Worm (Caenorhabditis elegans) whole organism, L1 larva: ENCODE measurements around the gene med-2.

Experiments used
- C34B4.2 ChIP-seq: sonication (generic microtip); optimal IDR thresholded peaks from 2 replicates; lab custom pipeline; 2017; ENCODE audit warnings: mild to moderate bottlenecking, missing genetic modification characterization, missing compliant biosample characterization
- F16B12.6 ChIP-seq: fragments of 150-350 bp; optimal IDR thresholded peaks from 2 replicates; lab custom pipeline; 2014; ENCODE audit warnings: missing biosample characterization, missing genetic modification characterization
- blmp-1 ChIP-seq: fragments of 150-350 bp; optimal IDR thresholded peaks from 2 replicates; lab custom pipeline; 2014; ENCODE audit warnings: missing biosample characterization, missing genetic modification characterization
- ceh-63 ChIP-seq: fragments of 200-800 bp; sonication (Bioruptor generic); optimal IDR thresholded peaks from 2 replicates; lab custom pipeline; 2018; ENCODE audit warnings: mild to moderate bottlenecking, missing genetic modification characterization, missing compliant biosample characterization
- ceh-82 ChIP-seq, 3 experiments: fragments of 150-350 bp in 1 of 3; sonication (generic microtip) in 2 of 3; optimal IDR thresholded peaks; 2 replicates each; lab custom pipeline; 2014 to 2017; ENCODE audit warnings: missing biosample characterization in 3 of 3, missing genetic modification characterization in 3 of 3
- ceh-90 ChIP-seq: sonication (generic microtip); optimal IDR thresholded peaks from 2 replicates; lab custom pipeline; 2016; ENCODE audit warnings: missing genetic modification characterization, missing compliant biosample characterization
- dpl-1 ChIP-seq, 3 experiments: fragments of 150-350 bp in 2 of 3; sonication (generic microtip) in 1 of 3; optimal IDR thresholded peaks; 2 replicates each; lab custom pipeline; 2014 to 2017; ENCODE audit warnings: missing biosample characterization in 3 of 3, missing genetic modification characterization in 3 of 3, missing genetic modification reagents in 3 of 3
- dsc-1 ChIP-seq: sonication (generic microtip); optimal IDR thresholded peaks from 2 replicates; lab custom pipeline; 2016; ENCODE audit warnings: mild to moderate bottlenecking, missing genetic modification characterization, missing compliant biosample characterization
- efl-1 ChIP-seq, 4 experiments: fragments of 150-350 bp; optimal IDR thresholded peaks in 3 of 4; peaks in 1 of 4; 1 replicate in 1 of 4; 2 replicates in 3 of 4; lab custom pipeline; 2014; ENCODE audit warnings: missing biosample characterization in 2 of 4, missing genetic modification characterization in 2 of 4, missing genetic modification reagents in 2 of 4
- egl-27 ChIP-seq, 2 experiments: fragments of 150-350 bp in 1 of 2; sonication (generic microtip); optimal IDR thresholded peaks; 3 replicates each; lab custom pipeline; 2017 to 2018; ENCODE audit warnings: missing biosample characterization in 2 of 2, missing genetic modification characterization in 2 of 2, missing genetic modification reagents in 2 of 2
- elt-2 ChIP-seq: sonication (generic microtip); optimal IDR thresholded peaks from 2 replicates; lab custom pipeline; 2016; ENCODE audit warnings: missing genetic modification characterization, mild to moderate bottlenecking, inconsistent platforms, missing compliant biosample characterization, missing genetic modification reagents
- fkh-4 ChIP-seq: sonication (generic microtip); optimal IDR thresholded peaks from 2 replicates; lab custom pipeline; 2016; ENCODE audit warnings: missing compliant biosample characterization, missing genetic modification characterization, borderline replicate concordance
- fkh-8 ChIP-seq: sonication (generic microtip); optimal IDR thresholded peaks from 2 replicates; lab custom pipeline; 2016; ENCODE audit warnings: mild to moderate bottlenecking, missing genetic modification characterization, missing compliant biosample characterization
- fos-1 ChIP-seq: fragments of 150-350 bp; optimal IDR thresholded peaks from 2 replicates; lab custom pipeline; 2014; ENCODE audit warnings: missing biosample characterization, missing genetic modification characterization
- hlh-17 ChIP-seq: fragments of 200-800 bp; sonication (Bioruptor generic); optimal IDR thresholded peaks from 2 replicates; lab custom pipeline; 2018; ENCODE audit warnings: missing genetic modification characterization, mild to moderate bottlenecking, missing compliant biosample characterization, moderate library complexity, borderline replicate concordance
- hlh-4 ChIP-seq: sonication (generic microtip); optimal IDR thresholded peaks from 2 replicates; lab custom pipeline; 2016; ENCODE audit warnings: mild to moderate bottlenecking, missing genetic modification characterization, missing compliant biosample characterization
- irx-1 ChIP-seq: sonication (generic microtip); optimal IDR thresholded peaks from 2 replicates; lab custom pipeline; 2016; ENCODE audit warnings: missing genetic modification characterization, missing compliant biosample characterization
- jun-1 ChIP-seq: fragments of 150-350 bp; optimal IDR thresholded peaks from 2 replicates; lab custom pipeline; 2014; ENCODE audit warnings: missing biosample characterization, missing genetic modification reagents, missing genetic modification characterization
- lin-13 ChIP-seq: fragments of 150-350 bp; optimal IDR thresholded peaks from 2 replicates; lab custom pipeline; 2014; ENCODE audit warnings: missing biosample characterization, missing genetic modification reagents, missing genetic modification characterization
- lin-15B ChIP-seq: fragments of 150-350 bp; sonication (generic microtip); optimal IDR thresholded peaks from 3 replicates; lab custom pipeline; 2014; ENCODE audit warnings: missing biosample characterization, missing genetic modification characterization
- lin-35 ChIP-seq, 2 experiments: fragments of 150-350 bp; optimal IDR thresholded peaks; 2 replicates each; lab custom pipeline; 2014; ENCODE audit warnings: missing biosample characterization in 2 of 2, missing genetic modification characterization in 2 of 2, missing genetic modification reagents in 2 of 2
- mab-9 ChIP-seq: fragments of 200-800 bp; sonication (Bioruptor generic); IDR thresholded peaks from 2 replicates; pipeline ENCODE4 v1.3.6; 2022; ENCODE audit warnings: missing genetic modification reagents, missing genetic modification characterization, missing compliant biosample characterization
- mdl-1 ChIP-seq, 2 experiments: fragments of 150-350 bp; optimal IDR thresholded peaks; 2 replicates each; lab custom pipeline; 2014 to 2017; ENCODE audit warnings: missing biosample characterization in 2 of 2, missing genetic modification characterization in 2 of 2, inconsistent platforms in 1 of 2
- mep-1 ChIP-seq: fragments of 150-350 bp; optimal IDR thresholded peaks from 2 replicates; lab custom pipeline; 2014; ENCODE audit warnings: missing biosample characterization, missing genetic modification characterization
- nhr-12 ChIP-seq: sonication (generic microtip); optimal IDR thresholded peaks from 2 replicates; lab custom pipeline; 2017; ENCODE audit warnings: missing biosample characterization, missing genetic modification characterization
- nhr-19 ChIP-seq: fragments of 200-800 bp; sonication (Bioruptor generic); conservative IDR thresholded peaks from 2 replicates; pipeline ENCODE4 v1.3.6; 2022; ENCODE audit warnings: missing genetic modification characterization, missing compliant biosample characterization
- nhr-237 ChIP-seq: fragments of 150-350 bp; optimal IDR thresholded peaks from 2 replicates; lab custom pipeline; 2014; ENCODE audit warnings: missing biosample characterization, missing genetic modification characterization
- nhr-76 ChIP-seq: sonication (generic microtip); optimal IDR thresholded peaks from 2 replicates; lab custom pipeline; 2017; ENCODE audit warnings: missing biosample characterization, missing genetic modification characterization
- nhr-84 ChIP-seq: sonication (generic microtip); optimal IDR thresholded peaks from 2 replicates; lab custom pipeline; 2017; ENCODE audit warnings: missing biosample characterization, missing genetic modification characterization
- nhr-85 ChIP-seq: sonication (generic microtip); peaks from one replicate; lab custom pipeline; 2016; ENCODE audit warnings: missing genetic modification characterization, inconsistent platforms, missing compliant biosample characterization
- pag-3 ChIP-seq: sonication (generic microtip); optimal IDR thresholded peaks from 2 replicates; lab custom pipeline; 2017; ENCODE audit warnings: missing genetic modification characterization, mild to moderate bottlenecking, missing compliant biosample characterization, antibody characterized with exemption, borderline replicate concordance; ENCODE audit not compliant: insufficient read depth
- pax-3 ChIP-seq: fragments of 200-800 bp; sonication (Bioruptor generic); optimal IDR thresholded peaks from 2 replicates; lab custom pipeline; 2018; ENCODE audit warnings: mild to moderate bottlenecking, missing genetic modification characterization, moderate library complexity, missing compliant biosample characterization
- rnt-1 ChIP-seq: sonication (generic microtip); optimal IDR thresholded peaks from 2 replicates; lab custom pipeline; 2016; ENCODE audit warnings: mild to moderate bottlenecking, missing genetic modification characterization, moderate library complexity, missing compliant biosample characterization
- skn-1 ChIP-seq: fragments of 150-350 bp; optimal IDR thresholded peaks from 2 replicates; lab custom pipeline; 2014; ENCODE audit warnings: missing biosample characterization, missing genetic modification characterization
- snpc-4 ChIP-seq: fragments of 150-350 bp; optimal IDR thresholded peaks from 2 replicates; lab custom pipeline; 2014; ENCODE audit warnings: missing biosample characterization, missing genetic modification characterization
- unc-62 ChIP-seq: fragments of 150-350 bp; optimal IDR thresholded peaks from 2 replicates; lab custom pipeline; 2014; ENCODE audit warnings: missing biosample characterization, missing genetic modification reagents, missing genetic modification characterization
- unc-86 ChIP-seq: sonication (generic microtip); optimal IDR thresholded peaks from 2 replicates; lab custom pipeline; 2016; ENCODE audit warnings: missing genetic modification characterization, missing compliant biosample characterization
- unc-98 ChIP-seq: fragments of 200-800 bp; sonication (Bioruptor generic); IDR thresholded peaks from 2 replicates; pipeline ENCODE4 v1.3.6; 2022; ENCODE audit warnings: missing genetic modification characterization, missing compliant biosample characterization
- xbp-1 ChIP-seq: sonication (generic microtip); optimal IDR thresholded peaks from 2 replicates; lab custom pipeline; 2016; ENCODE audit warnings: missing genetic modification characterization, missing compliant biosample characterization
- ztf-4 ChIP-seq: fragments of 150-350 bp; optimal IDR thresholded peaks from 2 replicates; lab custom pipeline; 2014; ENCODE audit warnings: missing biosample characterization, missing genetic modification characterization

Gene med-2

ce11 chrIII:6881745-6882144 lies 2.6 kb upstream of the med-2 start:
- TF ChIP-seq snpc-4 (tag; lab: Kevin White, UChicago) (no peak), blmp-1 (tag; lab: Kevin White, UChicago) (no peak), dsc-1 (tag; lab: Kevin White, UChicago) (peak; percentile 56), nhr-84 (tag; lab: Kevin White, UChicago) (no peak), xbp-1 (tag; lab: Kevin White, UChicago) (no peak), C34B4.2 (no peak), pag-3 (no peak), lin-15B (tag; lab: Kevin White, UChicago) (no peak), nhr-76 (tag; lab: Kevin White, UChicago) (no peak), ceh-63 (no peak), ceh-90 (tag; lab: Kevin White, UChicago) (no peak), jun-1 (tag; lab: Kevin White, UChicago) (no peak), irx-1 (tag; lab: Kevin White, UChicago) (no peak), unc-62 (GFP tag; lab: Kevin White, UChicago) (no peak), nhr-85 (peak; percentile 8), fos-1 (no peak), nhr-237 (tag; lab: Kevin White, UChicago) (no peak), efl-1 (optimal IDR thresholded peaks at IDR 0.05; lab: Kevin White, UChicago) (no peak), efl-1 (GFP tag; optimal IDR thresholded peaks at IDR 0.05 in 1 of 2; lab: Kevin White, UChicago) (peak in 1 of 2 experiments; percentile 63), ceh-82 (tag; optimal IDR thresholded peaks at IDR 0.05; lab: Kevin White, UChicago) (no peak), elt-2 (tag; lab: Kevin White, UChicago) (no peak), nhr-19 (GFP tag; lab: Robert Waterston, UW) (no peak), unc-86 (tag; lab: Kevin White, UChicago) (no peak), hlh-4 (no peak), ztf-4 (tag; lab: Kevin White, UChicago) (no peak), dpl-1 (GFP tag; optimal IDR thresholded peaks at IDR 0.05; lab: Kevin White, UChicago) (no peak), fkh-8 (tag; lab: Kevin White, UChicago) (peak; percentile 63)
- TF ChIP-seq, all 84 proteins: peak for 4

- TF ChIP-seq nhr-84 (tag; lab: Kevin White, UChicago) = no peak
- TF ChIP-seq rnt-1 (tag; lab: Kevin White, UChicago) = no peak
- TF ChIP-seq ztf-4 (tag; lab: Kevin White, UChicago) = no peak
- TF ChIP-seq pax-3 (tag; lab: Kevin White, UChicago) = no peak
- TF ChIP-seq egl-27 (tag; optimal IDR thresholded peaks at IDR 0.05; lab: Kevin White, UChicago) = no peak
- no peak for TF ChIP-seq jun-1 (tag; lab: Kevin White, UChicago)
- no peak for TF ChIP-seq hlh-17 (GFP tag; lab: Kevin White, UChicago)
- no peak for TF ChIP-seq fkh-4
- no peak for TF ChIP-seq mdl-1 (tag; optimal IDR thresholded peaks at IDR 0.05; lab: Kevin White, UChicago)
- TF ChIP-seq nhr-12 (tag; lab: Kevin White, UChicago) = no peak
- no peak for TF ChIP-seq nhr-19 (GFP tag; lab: Robert Waterston, UW)
- no peak for TF ChIP-seq mab-9 (GFP tag; lab: Robert Waterston, UW)
- TF ChIP-seq xbp-1 (tag; lab: Kevin White, UChicago) = no peak
- no peak for TF ChIP-seq unc-98 (GFP tag; lab: Robert Waterston, UW)
- no peak for TF ChIP-seq lin-13 (GFP tag; lab: Kevin White, UChicago)
- no peak for TF ChIP-seq hlh-4
- TF ChIP-seq skn-1 (tag; lab: Kevin White, UChicago) = no peak
- no peak for TF ChIP-seq F16B12.6
- TF ChIP-seq mep-1 (tag; lab: Kevin White, UChicago) = no peak
- no peak for TF ChIP-seq lin-35 (GFP tag; optimal IDR thresholded peaks at IDR 0.05; lab: Kevin White, UChicago)
Measured at ce11 chrIII:6885889-6886288, 1.6 kb downstream of the med-2 start.
